Worm (Caenorhabditis elegans) whole organism, mixed stage, embryonic: ENCODE measurements around the gene ndub-11.

ENCODE experiments used
- M03D4.4 ChIP-seq: sonication (generic microtip); optimal IDR thresholded peaks from 2 replicates; lab custom pipeline; 2017; ENCODE audit warnings: mild to moderate bottlenecking, missing genetic modification characterization, missing compliant biosample characterization
- bed-3 ChIP-seq: fragments of 200-800 bp; sonication (Bioruptor generic); optimal IDR thresholded peaks from 3 replicates; lab custom pipeline; 2018; ENCODE audit warnings: mild to moderate bottlenecking, missing genetic modification characterization, moderate library complexity, missing compliant biosample characterization
- blmp-1 ChIP-seq: fragments of 150-350 bp; optimal IDR thresholded peaks from 2 replicates; lab custom pipeline; 2014; ENCODE audit warnings: missing biosample characterization, missing genetic modification characterization
- ceh-39 ChIP-seq: fragments of 150-350 bp; optimal IDR thresholded peaks from 2 replicates; lab custom pipeline; 2014; ENCODE audit warnings: missing biosample characterization, missing genetic modification characterization
- ceh-83 ChIP-seq: fragments of 200-800 bp; sonication (Bioruptor generic); optimal IDR thresholded peaks from 2 replicates; lab custom pipeline; 2018; ENCODE audit warnings: mild to moderate bottlenecking, missing genetic modification characterization, missing compliant biosample characterization
- ces-1 ChIP-seq: fragments of 150-350 bp; optimal IDR thresholded peaks from 2 replicates; lab custom pipeline; 2014; ENCODE audit warnings: missing biosample characterization, missing genetic modification reagents, missing genetic modification characterization
- elt-1 ChIP-seq: sonication (generic microtip); optimal IDR thresholded peaks from 2 replicates; lab custom pipeline; 2017; ENCODE audit warnings: missing genetic modification characterization, mild to moderate bottlenecking, missing compliant biosample characterization, antibody characterized with exemption, moderate library complexity, borderline replicate concordance; ENCODE audit not compliant: insufficient read depth
- elt-3 ChIP-seq: fragments of 150-350 bp; optimal IDR thresholded peaks from 2 replicates; lab custom pipeline; 2014; ENCODE audit warnings: missing biosample characterization, missing genetic modification characterization
- flh-1 ChIP-seq: fragments of 200-800 bp; sonication (Bioruptor generic); optimal IDR thresholded peaks from 2 replicates; lab custom pipeline; 2018; ENCODE audit warnings: mild to moderate bottlenecking, missing genetic modification characterization, moderate library complexity, missing compliant biosample characterization
- ham-2 ChIP-seq: fragments of 200-800 bp; sonication (Bioruptor generic); optimal IDR thresholded peaks from 2 replicates; lab custom pipeline; 2018; ENCODE audit warnings: mild to moderate bottlenecking, missing genetic modification characterization, missing compliant biosample characterization
- hlh-1 ChIP-seq: fragments of 150-350 bp; optimal IDR thresholded peaks from 2 replicates; lab custom pipeline; 2014; ENCODE audit warnings: missing biosample characterization, missing genetic modification reagents, missing genetic modification characterization
- lsy-2 ChIP-seq: fragments of 150-350 bp; optimal IDR thresholded peaks from 2 replicates; lab custom pipeline; 2014; ENCODE audit warnings: missing biosample characterization, missing genetic modification characterization
- nhr-2 ChIP-seq: fragments of 150-350 bp; optimal IDR thresholded peaks from 2 replicates; lab custom pipeline; 2014; ENCODE audit warnings: missing biosample characterization, missing genetic modification characterization
- nhr-237 ChIP-seq: fragments of 150-350 bp; optimal IDR thresholded peaks from 2 replicates; lab custom pipeline; 2014; ENCODE audit warnings: missing biosample characterization, missing genetic modification characterization
- nhr-28 ChIP-seq: fragments of 150-350 bp; optimal IDR thresholded peaks from 2 replicates; lab custom pipeline; 2014; ENCODE audit warnings: missing biosample characterization, missing genetic modification characterization
- nhr-76 ChIP-seq: sonication (generic microtip); optimal IDR thresholded peaks from 2 replicates; lab custom pipeline; 2017; ENCODE audit warnings: missing biosample characterization, missing genetic modification characterization
- sem-2 ChIP-seq: fragments of 200-800 bp; sonication (Bioruptor generic); optimal IDR thresholded peaks from 2 replicates; lab custom pipeline; 2018; ENCODE audit warnings: mild to moderate bottlenecking, missing genetic modification characterization, missing compliant biosample characterization
- snpc-4 ChIP-seq: fragments of 150-350 bp; optimal IDR thresholded peaks from 2 replicates; lab custom pipeline; 2014; ENCODE audit warnings: missing biosample characterization, missing genetic modification characterization
- tbx-8 ChIP-seq: fragments of 200-800 bp; sonication (Bioruptor generic); optimal IDR thresholded peaks from 2 replicates; lab custom pipeline; 2018; ENCODE audit warnings: mild to moderate bottlenecking, missing genetic modification characterization, moderate library complexity, missing compliant biosample characterization
- unc-120 ChIP-seq: sonication (generic microtip); optimal IDR thresholded peaks from 2 replicates; lab custom pipeline; 2017; ENCODE audit warnings: missing genetic modification characterization, missing compliant biosample characterization; ENCODE audit not compliant: poor library complexity, severe bottlenecking
- unc-62 ChIP-seq: fragments of 150-350 bp; optimal IDR thresholded peaks from 2 replicates; lab custom pipeline; 2014; ENCODE audit warnings: missing biosample characterization, missing genetic modification reagents, missing genetic modification characterization
- zip-8 ChIP-seq: fragments of 150-350 bp; optimal IDR thresholded peaks from 2 replicates; lab custom pipeline; 2014; ENCODE audit warnings: missing biosample characterization, missing genetic modification characterization
- ztf-11 ChIP-seq: fragments of 150-350 bp; optimal IDR thresholded peaks from 2 replicates; lab custom pipeline; 2014; ENCODE audit warnings: missing biosample characterization, missing genetic modification characterization

ndub-11 gene

DNA sequence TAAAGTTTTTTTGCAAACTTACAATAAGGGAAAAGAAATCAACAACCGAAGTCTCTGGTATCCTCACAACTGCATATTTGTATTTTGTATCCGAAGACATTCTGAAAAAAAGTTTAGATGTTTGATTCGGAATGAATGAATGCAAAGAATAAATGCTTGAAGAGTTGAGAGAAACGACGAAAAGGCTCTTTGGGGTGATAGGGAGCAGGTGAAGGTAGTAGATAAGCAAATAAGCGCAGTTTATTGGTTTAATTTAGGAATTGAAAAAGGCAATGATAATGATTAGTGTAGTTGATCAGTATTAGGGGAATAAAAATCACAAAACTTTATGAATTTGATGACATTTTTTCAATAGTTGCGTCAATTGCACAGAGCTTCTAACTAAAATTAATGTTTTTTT, 43.5 kb downstream of the ndub-11 start, which contains the start of gene nsy-7:
TSS of gene nsy-7 (minus strand) at position 101 of the 400 bp plus-strand sequence.
- TF ChIP-seq zip-8 (tag; lab: Kevin White, UChicago), result no peak
- TF ChIP-seq nhr-2, result no peak
- TF ChIP-seq hlh-1 (tag; lab: Kevin White, UChicago), result no peak
- no peak for TF ChIP-seq M03D4.4 (tag; lab: Kevin White, UChicago)
- TF ChIP-seq ceh-39 (tag; lab: Kevin White, UChicago), result no peak
- no peak for TF ChIP-seq sem-2 (GFP tag; lab: Kevin White, UChicago)
- no peak for TF ChIP-seq elt-3 (tag; lab: Kevin White, UChicago)
- TF ChIP-seq elt-1 (tag; lab: Kevin White, UChicago), result no peak
- no peak for TF ChIP-seq ztf-11 (tag; lab: Kevin White, UChicago)
- TF ChIP-seq nhr-76 (tag; lab: Kevin White, UChicago), result no peak
- no peak for TF ChIP-seq bed-3 (GFP tag; lab: Kevin White, UChicago)
- no peak for TF ChIP-seq nhr-28 (tag; lab: Kevin White, UChicago)
- no peak for TF ChIP-seq unc-62
- no peak for TF ChIP-seq ceh-83
- TF ChIP-seq nhr-237, result no peak
- no peak for TF ChIP-seq blmp-1 (tag; lab: Kevin White, UChicago)
- no peak for TF ChIP-seq ham-2 (GFP tag; lab: Kevin White, UChicago)
- TF ChIP-seq lsy-2 (tag; lab: Kevin White, UChicago), result no peak
- TF ChIP-seq tbx-8 (GFP tag; lab: Kevin White, UChicago), result no peak
- TF ChIP-seq, all 35 proteins: peak for 0

DNA sequence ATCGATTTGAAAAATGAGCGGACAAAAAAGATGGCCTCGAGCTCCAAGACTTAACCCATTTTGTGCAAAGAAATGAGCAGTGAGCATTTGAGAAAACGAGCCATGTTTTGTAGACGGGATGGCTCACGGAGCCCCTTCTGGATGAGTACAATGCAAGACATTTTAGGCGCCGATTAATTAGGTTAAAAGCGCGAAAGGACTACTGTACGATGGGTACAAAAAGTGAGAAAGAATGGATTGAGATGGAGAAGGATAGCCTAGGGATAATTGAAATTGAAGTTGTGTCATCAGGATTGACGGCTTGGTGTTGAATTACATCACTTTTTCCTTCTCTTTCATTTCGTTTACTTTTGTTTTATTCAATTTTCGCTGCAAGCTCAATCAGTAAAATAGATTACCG, 49.2 kb downstream of the ndub-11 start:
- peak; percentile 53 for TF ChIP-seq ces-1
- TF ChIP-seq ztf-11 (tag; lab: Kevin White, UChicago), result no peak

DNA sequence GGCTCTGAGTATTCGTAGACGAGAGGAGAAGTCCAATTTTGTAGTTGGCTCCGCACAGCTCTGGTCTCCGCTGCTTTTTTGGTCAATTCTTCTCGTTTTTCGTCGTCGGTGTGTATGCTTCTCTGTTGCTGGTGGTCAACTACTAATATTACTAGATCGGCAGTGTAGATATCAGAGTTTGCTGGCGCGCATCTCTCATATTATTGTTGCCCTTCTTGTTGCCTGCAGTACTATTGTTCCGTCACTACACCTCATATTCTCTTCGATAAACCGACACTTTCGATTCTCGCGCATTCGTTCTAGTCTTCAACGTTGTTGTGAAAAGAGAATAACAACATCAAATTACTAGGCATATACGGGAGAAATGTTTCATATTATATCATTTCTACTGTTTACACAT, 49.9 kb downstream of the ndub-11 start:
- TF ChIP-seq flh-1 (no peak), unc-120 (tag; lab: Kevin White, UChicago) (no peak), snpc-4 (no peak), nhr-2 (no peak)
